Worm (Caenorhabditis elegans) whole organism, L1 larva: ENCODE measurements around the gene F07E5.5.

ENCODE experiments used
- Y116A8C.19 ChIP-seq: sonication (generic microtip); optimal IDR thresholded peaks from 2 replicates; lab custom pipeline; 2016; ENCODE audit warnings: missing compliant biosample characterization, missing genetic modification characterization, borderline replicate concordance
- blmp-1 ChIP-seq: fragments of 150-350 bp; optimal IDR thresholded peaks from 2 replicates; lab custom pipeline; 2014; ENCODE audit warnings: missing biosample characterization, missing genetic modification characterization
- ceh-63 ChIP-seq: fragments of 200-800 bp; sonication (Bioruptor generic); optimal IDR thresholded peaks from 2 replicates; lab custom pipeline; 2018; ENCODE audit warnings: mild to moderate bottlenecking, missing genetic modification characterization, missing compliant biosample characterization
- ceh-8 ChIP-seq: fragments of 200-800 bp; sonication (Bioruptor generic); optimal IDR thresholded peaks from 2 replicates; lab custom pipeline; 2018; ENCODE audit warnings: mild to moderate bottlenecking, missing genetic modification characterization, moderate library complexity, missing compliant biosample characterization
- ceh-82 ChIP-seq, 3 experiments: fragments of 150-350 bp in 1 of 3; sonication (generic microtip) in 2 of 3; optimal IDR thresholded peaks; 2 replicates each; lab custom pipeline; 2014 to 2017; ENCODE audit warnings: missing biosample characterization in 3 of 3, missing genetic modification characterization in 3 of 3
- ceh-88 ChIP-seq: fragments of 200-800 bp; sonication (Bioruptor generic); IDR thresholded peaks from 2 replicates; pipeline ENCODE4 v1.3.6; 2022; ENCODE audit warnings: missing genetic modification characterization, missing compliant biosample characterization
- ceh-90 ChIP-seq: sonication (generic microtip); optimal IDR thresholded peaks from 2 replicates; lab custom pipeline; 2016; ENCODE audit warnings: missing genetic modification characterization, missing compliant biosample characterization
- ces-1 ChIP-seq: fragments of 150-350 bp; optimal IDR thresholded peaks from 2 replicates; lab custom pipeline; 2014; ENCODE audit warnings: missing biosample characterization, missing genetic modification reagents, missing genetic modification characterization
- dpl-1 ChIP-seq, 3 experiments: fragments of 150-350 bp in 2 of 3; sonication (generic microtip) in 1 of 3; optimal IDR thresholded peaks; 2 replicates each; lab custom pipeline; 2014 to 2017; ENCODE audit warnings: missing biosample characterization in 3 of 3, missing genetic modification characterization in 3 of 3, missing genetic modification reagents in 3 of 3
- dsc-1 ChIP-seq: sonication (generic microtip); optimal IDR thresholded peaks from 2 replicates; lab custom pipeline; 2016; ENCODE audit warnings: mild to moderate bottlenecking, missing genetic modification characterization, missing compliant biosample characterization
- efl-1 ChIP-seq, 4 experiments: fragments of 150-350 bp; optimal IDR thresholded peaks in 3 of 4; peaks in 1 of 4; 1 replicate in 1 of 4; 2 replicates in 3 of 4; lab custom pipeline; 2014; ENCODE audit warnings: missing biosample characterization in 2 of 4, missing genetic modification characterization in 2 of 4, missing genetic modification reagents in 2 of 4
- egl-13 ChIP-seq: sonication (generic microtip); optimal IDR thresholded peaks from 2 replicates; lab custom pipeline; 2016; ENCODE audit warnings: missing genotype, missing genetic modification reagents, missing genetic modification characterization, missing compliant biosample characterization
- elt-3 ChIP-seq, 6 experiments: fragments of 150-350 bp in 1 of 6; sonication (generic microtip); optimal IDR thresholded peaks; 2 replicates each; lab custom pipeline; 2017 to 2018; ENCODE audit warnings: missing biosample characterization in 6 of 6, missing genetic modification characterization in 6 of 6, inconsistent platforms in 1 of 6
- ets-5 ChIP-seq: fragments of 200-800 bp; sonication (Bioruptor generic); IDR thresholded peaks from 2 replicates; pipeline ENCODE4 v1.3.6; 2022; ENCODE audit warnings: missing genetic modification characterization, missing compliant biosample characterization
- fkh-4 ChIP-seq: sonication (generic microtip); optimal IDR thresholded peaks from 2 replicates; lab custom pipeline; 2016; ENCODE audit warnings: missing compliant biosample characterization, missing genetic modification characterization, borderline replicate concordance
- fkh-8 ChIP-seq: sonication (generic microtip); optimal IDR thresholded peaks from 2 replicates; lab custom pipeline; 2016; ENCODE audit warnings: mild to moderate bottlenecking, missing genetic modification characterization, missing compliant biosample characterization
- grh-1 ChIP-seq: fragments of 200-800 bp; sonication (Bioruptor generic); IDR thresholded peaks from 2 replicates; pipeline ENCODE4 v1.3.6; 2022; ENCODE audit warnings: missing genetic modification reagents, missing genetic modification characterization, missing compliant biosample characterization
- hlh-17 ChIP-seq: fragments of 200-800 bp; sonication (Bioruptor generic); optimal IDR thresholded peaks from 2 replicates; lab custom pipeline; 2018; ENCODE audit warnings: missing genetic modification characterization, mild to moderate bottlenecking, missing compliant biosample characterization, moderate library complexity, borderline replicate concordance
- hpl-2 ChIP-seq: fragments of 150-350 bp; optimal IDR thresholded peaks from 2 replicates; lab custom pipeline; 2014; ENCODE audit warnings: missing biosample characterization, missing genetic modification reagents, missing genetic modification characterization
- irx-1 ChIP-seq: sonication (generic microtip); optimal IDR thresholded peaks from 2 replicates; lab custom pipeline; 2016; ENCODE audit warnings: missing genetic modification characterization, missing compliant biosample characterization
- isw-1 ChIP-seq: fragments of 200-800 bp; sonication (Bioruptor generic); IDR thresholded peaks from 2 replicates; pipeline ENCODE4 v1.3.6; 2022; ENCODE audit warnings: missing genetic modification characterization, missing compliant biosample characterization
- lin-13 ChIP-seq: fragments of 150-350 bp; optimal IDR thresholded peaks from 2 replicates; lab custom pipeline; 2014; ENCODE audit warnings: missing biosample characterization, missing genetic modification reagents, missing genetic modification characterization
- lin-14 ChIP-seq: fragments of 200-800 bp; sonication (Bioruptor generic); optimal IDR thresholded peaks from 2 replicates; lab custom pipeline; 2018; ENCODE audit warnings: mild to moderate bottlenecking, missing genetic modification characterization, moderate library complexity, missing compliant biosample characterization
- lin-35 ChIP-seq, 2 experiments: fragments of 150-350 bp; optimal IDR thresholded peaks; 2 replicates each; lab custom pipeline; 2014; ENCODE audit warnings: missing biosample characterization in 2 of 2, missing genetic modification characterization in 2 of 2, missing genetic modification reagents in 2 of 2
- lir-3 ChIP-seq: sonication (generic microtip); optimal IDR thresholded peaks from 2 replicates; lab custom pipeline; 2016; ENCODE audit warnings: mild to moderate bottlenecking, missing genetic modification characterization, moderate library complexity, missing compliant biosample characterization; ENCODE audit not compliant: poor library complexity
- lsy-2 ChIP-seq, 2 experiments: fragments of 150-350 bp; optimal IDR thresholded peaks; 2 replicates each; lab custom pipeline; 2014; ENCODE audit warnings: missing biosample characterization in 2 of 2, missing genetic modification characterization in 2 of 2
- mep-1 ChIP-seq: fragments of 150-350 bp; optimal IDR thresholded peaks from 2 replicates; lab custom pipeline; 2014; ENCODE audit warnings: missing biosample characterization, missing genetic modification characterization
- nhr-12 ChIP-seq: sonication (generic microtip); optimal IDR thresholded peaks from 2 replicates; lab custom pipeline; 2017; ENCODE audit warnings: missing biosample characterization, missing genetic modification characterization
- nhr-19 ChIP-seq: fragments of 200-800 bp; sonication (Bioruptor generic); conservative IDR thresholded peaks from 2 replicates; pipeline ENCODE4 v1.3.6; 2022; ENCODE audit warnings: missing genetic modification characterization, missing compliant biosample characterization
- nhr-20 ChIP-seq: sonication (generic microtip); optimal IDR thresholded peaks from 2 replicates; lab custom pipeline; 2016; ENCODE audit warnings: mild to moderate bottlenecking, missing genetic modification characterization, missing compliant biosample characterization
- nhr-237 ChIP-seq: fragments of 150-350 bp; optimal IDR thresholded peaks from 2 replicates; lab custom pipeline; 2014; ENCODE audit warnings: missing biosample characterization, missing genetic modification characterization
- nhr-28 ChIP-seq: fragments of 150-350 bp; optimal IDR thresholded peaks from 2 replicates; lab custom pipeline; 2014; ENCODE audit warnings: missing biosample characterization, missing genetic modification characterization
- nhr-47 ChIP-seq: sonication (generic microtip); optimal IDR thresholded peaks from 2 replicates; lab custom pipeline; 2016; ENCODE audit warnings: mild to moderate bottlenecking, missing genetic modification characterization, moderate library complexity, missing compliant biosample characterization
- nhr-71 ChIP-seq: sonication (generic microtip); optimal IDR thresholded peaks from 2 replicates; lab custom pipeline; 2016; ENCODE audit warnings: mild to moderate bottlenecking, missing genetic modification characterization, moderate library complexity, missing compliant biosample characterization
- nhr-77 ChIP-seq: fragments of 150-350 bp; optimal IDR thresholded peaks from 2 replicates; lab custom pipeline; 2014; ENCODE audit warnings: missing biosample characterization, missing genetic modification characterization
- nhr-84 ChIP-seq: sonication (generic microtip); optimal IDR thresholded peaks from 2 replicates; lab custom pipeline; 2017; ENCODE audit warnings: missing biosample characterization, missing genetic modification characterization
- nhr-85 ChIP-seq: sonication (generic microtip); peaks from one replicate; lab custom pipeline; 2016; ENCODE audit warnings: missing genetic modification characterization, inconsistent platforms, missing compliant biosample characterization
- nhr-90 ChIP-seq: sonication (generic microtip); optimal IDR thresholded peaks from 2 replicates; lab custom pipeline; 2016; ENCODE audit warnings: mild to moderate bottlenecking, missing genetic modification characterization, missing compliant biosample characterization; ENCODE audit not compliant: poor library complexity
- pag-3 ChIP-seq: sonication (generic microtip); optimal IDR thresholded peaks from 2 replicates; lab custom pipeline; 2017; ENCODE audit warnings: missing genetic modification characterization, mild to moderate bottlenecking, missing compliant biosample characterization, antibody characterized with exemption, borderline replicate concordance; ENCODE audit not compliant: insufficient read depth
- pax-3 ChIP-seq: fragments of 200-800 bp; sonication (Bioruptor generic); optimal IDR thresholded peaks from 2 replicates; lab custom pipeline; 2018; ENCODE audit warnings: mild to moderate bottlenecking, missing genetic modification characterization, moderate library complexity, missing compliant biosample characterization
- rnt-1 ChIP-seq: sonication (generic microtip); optimal IDR thresholded peaks from 2 replicates; lab custom pipeline; 2016; ENCODE audit warnings: mild to moderate bottlenecking, missing genetic modification characterization, moderate library complexity, missing compliant biosample characterization
- snpc-4 ChIP-seq: fragments of 150-350 bp; optimal IDR thresholded peaks from 2 replicates; lab custom pipeline; 2014; ENCODE audit warnings: missing biosample characterization, missing genetic modification characterization
- sox-4 ChIP-seq: sonication (generic microtip); optimal IDR thresholded peaks from 2 replicates; lab custom pipeline; 2016; ENCODE audit warnings: missing genetic modification characterization, missing compliant biosample characterization
- sptf-1 ChIP-seq: fragments of 150-350 bp; optimal IDR thresholded peaks from 2 replicates; lab custom pipeline; 2014; ENCODE audit warnings: missing biosample characterization, missing genetic modification characterization
- swsn-7 ChIP-seq: sonication (generic microtip); optimal IDR thresholded peaks from 2 replicates; lab custom pipeline; 2016; ENCODE audit warnings: missing genetic modification characterization, missing compliant biosample characterization
- unc-130 ChIP-seq: fragments of 150-350 bp; optimal IDR thresholded peaks from 2 replicates; lab custom pipeline; 2017; ENCODE audit warnings: missing biosample characterization, missing genetic modification characterization, inconsistent platforms
- unc-62 ChIP-seq: fragments of 150-350 bp; optimal IDR thresholded peaks from 2 replicates; lab custom pipeline; 2014; ENCODE audit warnings: missing biosample characterization, missing genetic modification reagents, missing genetic modification characterization
- unc-86 ChIP-seq: sonication (generic microtip); optimal IDR thresholded peaks from 2 replicates; lab custom pipeline; 2016; ENCODE audit warnings: missing genetic modification characterization, missing compliant biosample characterization
- unc-98 ChIP-seq: fragments of 200-800 bp; sonication (Bioruptor generic); IDR thresholded peaks from 2 replicates; pipeline ENCODE4 v1.3.6; 2022; ENCODE audit warnings: missing genetic modification characterization, missing compliant biosample characterization
- zip-4 ChIP-seq: fragments of 200-800 bp; sonication (Bioruptor generic); optimal IDR thresholded peaks from 2 replicates; lab custom pipeline; 2018; ENCODE audit warnings: mild to moderate bottlenecking, missing genetic modification characterization, moderate library complexity, missing compliant biosample characterization
- ztf-11 ChIP-seq, 2 experiments: sonication (generic microtip); optimal IDR thresholded peaks; 2 replicates each; lab custom pipeline; 2016 to 2017; ENCODE audit warnings: missing genetic modification characterization in 2 of 2, missing biosample characterization in 1 of 2, missing compliant biosample characterization in 1 of 2
- ztf-4 ChIP-seq: fragments of 150-350 bp; optimal IDR thresholded peaks from 2 replicates; lab custom pipeline; 2014; ENCODE audit warnings: missing biosample characterization, missing genetic modification characterization

F07E5.5 gene

DNA sequence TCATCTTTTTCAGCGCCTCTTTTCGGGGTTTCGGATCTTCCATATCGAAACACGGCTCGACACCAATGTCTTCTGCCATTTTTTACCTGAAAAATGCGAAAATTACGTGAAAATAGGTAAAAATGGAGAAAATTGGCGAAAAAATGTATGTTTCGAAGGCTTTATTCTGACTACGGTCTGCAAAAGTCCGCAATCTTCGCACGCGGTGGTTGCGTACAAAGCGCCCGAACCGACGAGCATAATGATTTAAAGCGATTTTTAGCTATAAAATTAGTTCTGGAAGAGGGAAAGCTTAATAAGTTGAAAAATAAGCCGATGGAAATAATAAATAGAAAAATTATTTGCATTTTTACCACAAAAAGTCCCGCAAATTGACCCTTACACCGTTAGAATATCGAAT, at the start of gene F07E5.5:
TSS of gene F07E5.5 (minus strand) at position 86 of the 400 bp plus-strand sequence.
- peak; percentile 61 to 77 for TF ChIP-seq lin-35 (GFP tag; optimal IDR thresholded peaks at IDR 0.05; lab: Kevin White, UChicago)
- TF ChIP-seq fkh-4 (tag; lab: Kevin White, UChicago) = no peak
- TF ChIP-seq ceh-8 (GFP tag; lab: Kevin White, UChicago) = no peak
- TF ChIP-seq swsn-7 (tag; lab: Kevin White, UChicago) = peak; percentile 51
- no peak for TF ChIP-seq unc-98
- no peak for TF ChIP-seq ztf-4 (tag; lab: Kevin White, UChicago)
- TF ChIP-seq dsc-1 (tag; lab: Kevin White, UChicago) = no peak
- peak; percentile 19 to 66 (median 64) for TF ChIP-seq ceh-82 (tag; optimal IDR thresholded peaks at IDR 0.05; lab: Kevin White, UChicago)
- no peak for TF ChIP-seq Y116A8C.19 (tag; lab: Kevin White, UChicago)
- TF ChIP-seq fkh-8 (tag; lab: Kevin White, UChicago) = peak; percentile 43
- TF ChIP-seq ztf-11 (tag; optimal IDR thresholded peaks at IDR 0.05; lab: Kevin White, UChicago) = no peak
- peak; percentile 68 for TF ChIP-seq nhr-85 (tag; lab: Kevin White, UChicago)
- TF ChIP-seq blmp-1 (tag; lab: Kevin White, UChicago) = peak; percentile 13
- TF ChIP-seq unc-130 = peak; percentile 79
- TF ChIP-seq zip-4 (GFP tag; lab: Kevin White, UChicago) = no peak
- TF ChIP-seq sox-4 (tag; lab: Kevin White, UChicago) = no peak
- no peak for TF ChIP-seq nhr-12
- no peak for TF ChIP-seq egl-13 (tag; lab: Kevin White, UChicago)
- no peak for TF ChIP-seq sptf-1 (tag; lab: Kevin White, UChicago)
- no peak for TF ChIP-seq ceh-63
- peak; percentile 10 for TF ChIP-seq unc-86 (tag; lab: Kevin White, UChicago)
- peak; percentile 49 for TF ChIP-seq nhr-19 (GFP tag; lab: Robert Waterston, UW)
- TF ChIP-seq nhr-90 (tag; lab: Kevin White, UChicago) = no peak
- peak; percentile 54 to 78 (median 74) for TF ChIP-seq dpl-1 (GFP tag; optimal IDR thresholded peaks at IDR 0.05; lab: Kevin White, UChicago)
- TF ChIP-seq snpc-4 (tag; lab: Kevin White, UChicago) = peak; percentile 23
- TF ChIP-seq irx-1 (tag; lab: Kevin White, UChicago) = no peak
- TF ChIP-seq nhr-20 = no peak
- no peak for TF ChIP-seq grh-1
- no peak for TF ChIP-seq ceh-88 (GFP tag; lab: Robert Waterston, UW)
- TF ChIP-seq hlh-17 = no peak
- no peak for TF ChIP-seq nhr-47 (tag; lab: Kevin White, UChicago)
- TF ChIP-seq hpl-2 (GFP tag; lab: Kevin White, UChicago) = no peak
- peak; percentile 96 to 98 for TF ChIP-seq lsy-2 (tag; optimal IDR thresholded peaks at IDR 0.05; lab: Kevin White, UChicago)
- no peak for TF ChIP-seq unc-62
- no peak for TF ChIP-seq ces-1 (GFP tag; lab: Kevin White, UChicago)
- TF ChIP-seq efl-1 (optimal IDR thresholded peaks at IDR 0.05; lab: Kevin White, UChicago) = peak; percentile 75 to 78
- peak; percentile 75 to 97 for TF ChIP-seq efl-1 (GFP tag; optimal IDR thresholded peaks at IDR 0.05 in 1 of 2; lab: Kevin White, UChicago)
- no peak for TF ChIP-seq ets-5 (GFP tag; lab: Robert Waterston, UW)
- no peak for TF ChIP-seq nhr-71 (tag; lab: Kevin White, UChicago)
- no peak for TF ChIP-seq ceh-90 (tag; lab: Kevin White, UChicago)
- TF ChIP-seq nhr-77 (tag; lab: Kevin White, UChicago) = no peak
- no peak for TF ChIP-seq rnt-1 (tag; lab: Kevin White, UChicago)
- TF ChIP-seq lir-3 (tag; lab: Kevin White, UChicago) = no peak
- TF ChIP-seq isw-1 (GFP tag; lab: Robert Waterston, UW) = peak; percentile 25
- TF ChIP-seq lin-13 (GFP tag; lab: Kevin White, UChicago) = peak; percentile 4
- TF ChIP-seq nhr-237 = no peak
- peak; percentile 77 for TF ChIP-seq mep-1
- no peak for TF ChIP-seq nhr-28 (tag; lab: Kevin White, UChicago)
- TF ChIP-seq pag-3 (tag; lab: Kevin White, UChicago) = no peak
- TF ChIP-seq nhr-84 (tag; lab: Kevin White, UChicago) = no peak
- no peak for TF ChIP-seq lin-14 (GFP tag; lab: Kevin White, UChicago)
- no peak for TF ChIP-seq pax-3 (tag; lab: Kevin White, UChicago)
- no peak for TF ChIP-seq elt-3 (tag; optimal IDR thresholded peaks at IDR 0.05; lab: Kevin White, UChicago)
